Worm (Caenorhabditis elegans) whole organism, L4 larva: ENCODE measurements around the gene F23H11.5.
A peak's percentile ranks its signal among the peaks of the same experiment; 100 is the strongest.

Experiments used
- F10B5.3 ChIP-seq: sonication (generic microtip); optimal IDR thresholded peaks from 2 replicates; lab custom pipeline; 2016; ENCODE audit warnings: mild to moderate bottlenecking, missing genetic modification characterization, missing compliant biosample characterization
- T20F7.1 ChIP-seq: fragments of 200-800 bp; sonication (Bioruptor generic); optimal IDR thresholded peaks from 2 replicates; lab custom pipeline; 2018; ENCODE audit warnings: mild to moderate bottlenecking, missing genetic modification characterization, missing compliant biosample characterization
- Y5F2A.4 ChIP-seq: fragments of 200-800 bp; sonication (Bioruptor generic); optimal IDR thresholded peaks from 2 replicates; lab custom pipeline; 2018; ENCODE audit warnings: mild to moderate bottlenecking, missing genetic modification characterization, missing compliant biosample characterization
- Y75B8A.6 ChIP-seq: fragments of 200-800 bp; sonication (Bioruptor generic); IDR thresholded peaks from 2 replicates; pipeline ENCODE4 v1.3.6; 2022; ENCODE audit warnings: missing genetic modification reagents, missing genetic modification characterization, missing compliant biosample characterization
- aha-1 ChIP-seq: fragments of 150-350 bp; peaks from one replicate; lab custom pipeline; 2014; ENCODE audit warnings: missing biosample characterization, missing genetic modification characterization
- aly-2 ChIP-seq: sonication (generic microtip); optimal IDR thresholded peaks from 2 replicates; lab custom pipeline; 2018; ENCODE audit warnings: missing biosample characterization, missing genetic modification characterization
- ceh-32 ChIP-seq: sonication (generic microtip); optimal IDR thresholded peaks from 2 replicates; lab custom pipeline; 2016; ENCODE audit warnings: mild to moderate bottlenecking, missing genetic modification characterization, missing compliant biosample characterization; ENCODE audit not compliant: poor library complexity
- daf-16 ChIP-seq, 3 experiments: sonication (generic microtip); optimal IDR thresholded peaks; 2 replicates each; lab custom pipeline; 2016 to 2017; ENCODE audit warnings: missing genetic modification characterization in 3 of 3, missing genetic modification reagents in 3 of 3, mild to moderate bottlenecking in 2 of 3, missing compliant biosample characterization in 2 of 3, missing biosample characterization in 1 of 3, moderate library complexity in 1 of 3
- dmd-6 ChIP-seq: fragments of 200-800 bp; sonication (Bioruptor generic); IDR thresholded peaks from 2 replicates; pipeline ENCODE4 v1.3.6; 2022; ENCODE audit warnings: missing genetic modification reagents, missing genetic modification characterization, missing compliant biosample characterization
- dmd-9 ChIP-seq: fragments of 200-800 bp; sonication (Bioruptor generic); IDR thresholded peaks from 2 replicates; pipeline ENCODE4 v1.3.6; 2022; ENCODE audit warnings: missing genetic modification reagents, missing genetic modification characterization, missing compliant biosample characterization
- dve-1 ChIP-seq: sonication (generic microtip); optimal IDR thresholded peaks from 2 replicates; lab custom pipeline; 2017; ENCODE audit warnings: antibody characterized with exemption, mild to moderate bottlenecking, missing genetic modification characterization, missing compliant biosample characterization; ENCODE audit not compliant: insufficient read depth
- gei-8 ChIP-seq: fragments of 200-800 bp; sonication (Bioruptor generic); optimal IDR thresholded peaks from 2 replicates; lab custom pipeline; 2018; ENCODE audit warnings: mild to moderate bottlenecking, missing genetic modification characterization, missing compliant biosample characterization
- hif-1 ChIP-seq, 2 experiments: sonication (generic microtip); optimal IDR thresholded peaks; 2 replicates each; lab custom pipeline; 2016 to 2017; ENCODE audit warnings: missing compliant biosample characterization in 2 of 2, missing genetic modification characterization in 2 of 2, missing genetic modification reagents in 2 of 2, missing genotype in 2 of 2, mild to moderate bottlenecking in 1 of 2
- lin-1 ChIP-seq: fragments of 200-800 bp; sonication (Bioruptor generic); IDR thresholded peaks from 2 replicates; pipeline ENCODE4 v1.3.6; 2022; ENCODE audit warnings: missing genetic modification reagents, missing genetic modification characterization, missing compliant biosample characterization
- lin-39 ChIP-seq: fragments of 150-350 bp; optimal IDR thresholded peaks from 2 replicates; lab custom pipeline; 2014; ENCODE audit warnings: missing biosample characterization, missing genetic modification reagents, missing genetic modification characterization
- lir-3 ChIP-seq: sonication (generic microtip); optimal IDR thresholded peaks from 2 replicates; lab custom pipeline; 2016; ENCODE audit warnings: mild to moderate bottlenecking, missing genetic modification characterization, missing compliant biosample characterization
- mep-1 ChIP-seq: fragments of 150-350 bp; sonication (generic microtip); optimal IDR thresholded peaks from 3 replicates; lab custom pipeline; 2014; ENCODE audit warnings: missing biosample characterization, missing genetic modification characterization
- mxl-2 ChIP-seq: fragments of 200-800 bp; sonication (Bioruptor generic); conservative IDR thresholded peaks from 2 replicates; pipeline ENCODE4 v1.3.6; 2022; ENCODE audit warnings: missing genetic modification reagents, missing genetic modification characterization, missing compliant biosample characterization
- nhr-25 ChIP-seq: sonication (generic microtip); optimal IDR thresholded peaks from 2 replicates; lab custom pipeline; 2017; ENCODE audit warnings: missing genetic modification characterization, mild to moderate bottlenecking, missing compliant biosample characterization, antibody characterized with exemption, moderate library complexity, borderline replicate concordance; ENCODE audit not compliant: insufficient read depth
- nhr-48 ChIP-seq: sonication (generic microtip); optimal IDR thresholded peaks from 2 replicates; lab custom pipeline; 2016; ENCODE audit warnings: mild to moderate bottlenecking, missing genetic modification characterization, missing compliant biosample characterization
- nhr-6 ChIP-seq: fragments of 150-350 bp; optimal IDR thresholded peaks from 2 replicates; lab custom pipeline; 2014; ENCODE audit warnings: missing biosample characterization, missing genetic modification characterization
- nhr-76 ChIP-seq: fragments of 150-350 bp; optimal IDR thresholded peaks from 2 replicates; lab custom pipeline; 2014; ENCODE audit warnings: missing biosample characterization, missing genetic modification characterization
- php-3 ChIP-seq: fragments of 200-800 bp; sonication (Bioruptor generic); IDR thresholded peaks from 2 replicates; pipeline ENCODE4 v1.3.6; 2022; ENCODE audit warnings: missing genetic modification reagents, missing genetic modification characterization, missing compliant biosample characterization
- pqm-1 ChIP-seq: sonication (generic microtip); optimal IDR thresholded peaks from 2 replicates; lab custom pipeline; 2017; ENCODE audit warnings: missing biosample characterization, missing genetic modification characterization
- saeg-2 ChIP-seq: fragments of 200-800 bp; sonication (Bioruptor generic); IDR thresholded peaks from 2 replicates; pipeline ENCODE4 v1.3.6; 2022; ENCODE audit warnings: missing genetic modification reagents, missing genetic modification characterization, missing compliant biosample characterization
- sdz-12 ChIP-seq: fragments of 200-800 bp; sonication (Bioruptor generic); optimal IDR thresholded peaks from 2 replicates; lab custom pipeline; 2018; ENCODE audit warnings: mild to moderate bottlenecking, missing genetic modification characterization, missing compliant biosample characterization
- set-16 ChIP-seq: fragments of 200-800 bp; sonication (Bioruptor generic); IDR thresholded peaks from 2 replicates; pipeline ENCODE4 v1.3.6; 2022; ENCODE audit warnings: missing genetic modification reagents, missing genetic modification characterization, missing compliant biosample characterization
- snpc-1.2 ChIP-seq: fragments of 200-800 bp; sonication (Bioruptor generic); IDR thresholded peaks from 2 replicates; pipeline ENCODE4 v1.3.6; 2022; ENCODE audit warnings: missing genetic modification reagents, missing genetic modification characterization, missing compliant biosample characterization
- snpc-4 ChIP-seq: fragments of 150-350 bp; optimal IDR thresholded peaks from 2 replicates; lab custom pipeline; 2014; ENCODE audit warnings: missing biosample characterization, missing genetic modification characterization
- unc-39 ChIP-seq: sonication (generic microtip); optimal IDR thresholded peaks from 2 replicates; lab custom pipeline; 2017; ENCODE audit warnings: missing biosample characterization, missing genetic modification characterization
- ztf-11 ChIP-seq: fragments of 150-350 bp; optimal IDR thresholded peaks from 2 replicates; lab custom pipeline; 2014; ENCODE audit warnings: missing biosample characterization, missing genetic modification characterization

F23H11.5 gene

ce11 chrIII:873432-873831, 37.0 kb downstream of the F23H11.5 start, which contains the start of gene clc-19:
TSS of gene clc-19 (minus strand) at chrIII:873566.
- no peak for TF ChIP-seq hif-1 (tag; optimal IDR thresholded peaks at IDR 0.05; lab: Kevin White, UChicago)
- no peak for TF ChIP-seq nhr-48 (tag; lab: Kevin White, UChicago)
- no peak for TF ChIP-seq mxl-2 (GFP tag; lab: Robert Waterston, UW)
- no peak for TF ChIP-seq gei-8
- TF ChIP-seq daf-16 (GFP tag; optimal IDR thresholded peaks at IDR 0.05; lab: Kevin White, UChicago), result no peak
- peak; percentile 19 for TF ChIP-seq daf-16 (tag; optimal IDR thresholded peaks at IDR 0.05; lab: Kevin White, UChicago)
- peak; percentile 54 for TF ChIP-seq nhr-6
- TF ChIP-seq nhr-76, result no peak
- TF ChIP-seq Y75B8A.6 (GFP tag; lab: Robert Waterston, UW), result no peak
- TF ChIP-seq F10B5.3, result no peak
- TF ChIP-seq sdz-12 (GFP tag; lab: Kevin White, UChicago), result no peak
- no peak for TF ChIP-seq nhr-25 (tag; lab: Kevin White, UChicago)
- no peak for TF ChIP-seq unc-39 (tag; lab: Kevin White, UChicago)
- TF ChIP-seq ztf-11 (tag; lab: Kevin White, UChicago), result no peak
- TF ChIP-seq pqm-1 (tag; lab: Kevin White, UChicago), result peak; percentile 49
- peak; percentile 35; the same call in 1 of the 2 replicates for TF ChIP-seq dmd-6
- TF ChIP-seq snpc-4 (tag; lab: Kevin White, UChicago), result no peak
- TF ChIP-seq dmd-9 (GFP tag; lab: Robert Waterston, UW), result no peak
- no peak for TF ChIP-seq mep-1 (tag; lab: Kevin White, UChicago)
- TF ChIP-seq dve-1 (tag; lab: Kevin White, UChicago), result peak; percentile 31
- no peak for TF ChIP-seq Y5F2A.4 (GFP tag; lab: Kevin White, UChicago)
- TF ChIP-seq, all 104 proteins: peak for 5

ce11 chrIII:872373-872772, 38.0 kb downstream of the F23H11.5 start, which contains the start of the genes T24C4.3 and clc-20:
TSS of gene T24C4.3 (minus strand) at chrIII:872473.
TSS of gene clc-20 (plus strand) at chrIII:872583.
- TF ChIP-seq lir-3 (no peak), aha-1 (tag; lab: Kevin White, UChicago) (peak; percentile 11), aly-2 (tag; lab: Kevin White, UChicago) (no peak)
- TF ChIP-seq, all 104 proteins: peak for 1

ce11 chrIII:870555-870954, 39.8 kb downstream of the F23H11.5 start:
- no peak for TF ChIP-seq snpc-1.2 (GFP tag; lab: Robert Waterston, UW)
- no peak for TF ChIP-seq saeg-2 (GFP tag; lab: Robert Waterston, UW)
- no peak for TF ChIP-seq T20F7.1 (GFP tag; lab: Kevin White, UChicago)
- no peak for TF ChIP-seq lin-1 (GFP tag; lab: Robert Waterston, UW)
- TF ChIP-seq lin-39 (tag; lab: Kevin White, UChicago), result no peak
- TF ChIP-seq set-16 (GFP tag; lab: Robert Waterston, UW), result no peak

ce11 chrIII:869869-870268, 40.5 kb downstream of the F23H11.5 start, which contains the start of gene T24C4.2:
TSS of gene T24C4.2 (minus strand) at chrIII:869969.
- no peak for TF ChIP-seq php-3 (GFP tag; lab: Robert Waterston, UW)
- no peak for TF ChIP-seq ceh-32 (tag; lab: Kevin White, UChicago)
- TF ChIP-seq, all 104 proteins: peak for 0

- TF ChIP-seq aha-1 (tag; lab: Kevin White, UChicago) (peak; percentile 84), dve-1 (tag; lab: Kevin White, UChicago) (no peak)
Measured at ce11 chrIII:868866-869265, 41.5 kb downstream of the F23H11.5 start.
